Fruit fly (Drosophila melanogaster) S2 (cell line): ENCODE measurements around the gene PolE1.

Source experiments
- CG8478 ChIP-seq: fragments of >200 bp; optimal IDR thresholded peaks from 2 replicates; lab custom pipeline; 2018
- CTCF ChIP-seq, 2 experiments: fragments of >200 bp; optimal IDR thresholded peaks; 2 replicates each; lab custom pipeline; 2018

dm6 chr3R:23383723-23384122, 35.8 kb downstream of the PolE1 start:
- no peak for TF ChIP-seq CG8478
- TF ChIP-seq CTCF (optimal IDR thresholded peaks at IDR 0.05; lab: Kevin White, UChicago): no peak
